Worm (Caenorhabditis elegans): ENCODE data around the gene F32D8.5.

ce11 chrV:10846893-10847292 lies 47.7 kb upstream of the F32D8.5 start, which contains the start of gene C29A12.6:
- TF ChIP-seq elt-1 (tag; optimal IDR thresholded peaks at IDR 0.05) (no peak), ceh-9 (tag; optimal IDR thresholded peaks at IDR 0.05) (no peak), nhr-237 (tag; optimal IDR thresholded peaks at IDR 0.05) (no peak), ama-1 (optimal IDR thresholded peaks at IDR 0.05) (no peak), skn-1 (tag; optimal IDR thresholded peaks at IDR 0.05) (no peak), ztf-11 (tag; optimal IDR thresholded peaks at IDR 0.05) (no peak), nhr-23 (tag; optimal IDR thresholded peaks at IDR 0.05) (no peak), unc-62 (GFP tag; optimal IDR thresholded peaks at IDR 0.05) (no peak), ZK546.5 (tag; optimal IDR thresholded peaks at IDR 0.05) (no peak), aly-2 (tag; optimal IDR thresholded peaks at IDR 0.05) (no peak), egl-27 (tag; optimal IDR thresholded peaks at IDR 0.05) (no peak), egl-5 (tag; optimal IDR thresholded peaks at IDR 0.05) (no peak)

All from whole organism, L3 larva.